Worm (Caenorhabditis elegans) whole organism, dauer: ENCODE results near the gene F11A5.17.

Experiments
- unc-62 ChIP-seq: sonication (generic microtip); optimal IDR thresholded peaks from 2 replicates; lab custom pipeline; 2017; ENCODE audit warnings: missing biosample characterization, missing genetic modification reagents, missing genetic modification characterization

Gene F11A5.17

DNA sequence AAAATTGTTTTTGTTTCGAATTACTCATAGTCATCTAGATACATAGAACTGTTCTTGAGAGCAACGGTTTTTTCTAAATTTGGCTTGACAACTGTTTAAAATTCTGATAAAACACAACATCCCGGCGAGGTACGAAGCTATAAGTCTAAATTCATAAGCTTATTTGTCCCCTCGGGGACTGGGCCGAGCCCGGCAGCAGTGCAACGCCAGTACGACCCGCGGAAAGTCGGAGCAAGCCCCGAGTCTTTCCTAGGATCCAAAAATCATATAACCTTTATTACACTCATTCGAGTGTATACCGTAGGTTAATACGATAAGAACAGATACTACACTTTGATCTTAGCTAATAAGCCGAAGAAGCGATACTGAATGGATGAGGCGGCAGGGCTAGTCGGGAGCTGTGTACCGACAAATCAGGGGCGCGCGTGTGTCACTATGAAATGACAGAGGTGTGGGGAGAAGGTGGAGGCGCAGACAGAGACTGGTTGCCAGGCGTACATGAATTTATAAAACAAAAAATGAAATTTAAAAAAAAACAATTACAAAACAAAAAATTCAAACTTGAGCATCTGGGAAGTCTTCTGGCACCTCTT lies 23.8 kb downstream of the F11A5.17 start:
- no peak for TF ChIP-seq unc-62 (GFP tag; lab: Kevin White, UChicago)

DNA sequence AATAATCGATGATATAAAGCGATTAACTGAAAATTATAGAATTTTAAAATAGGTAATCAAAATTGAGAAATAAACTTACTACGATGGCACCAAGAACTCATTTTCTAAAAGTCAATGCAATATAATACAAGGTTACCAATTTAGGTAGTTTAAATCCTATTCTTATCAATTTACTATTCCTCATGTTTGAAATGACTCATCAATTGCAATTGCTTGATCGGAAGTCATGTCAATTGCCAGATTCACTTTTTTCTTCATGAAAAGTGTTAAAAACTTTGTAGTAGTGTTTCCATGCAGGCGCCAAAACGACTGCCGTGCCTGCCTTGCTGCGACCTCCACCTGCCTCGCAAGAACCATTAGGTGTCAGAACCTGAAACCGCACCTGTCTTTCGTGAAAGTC lies 24.8 kb downstream of the F11A5.17 start, which contains the start of gene F11A5.13:
F11A5.13 (minus strand) TSS at position 101 of the 400 bp plus-strand sequence.
- TF ChIP-seq unc-62 (GFP tag; lab: Kevin White, UChicago) = no peak

DNA sequence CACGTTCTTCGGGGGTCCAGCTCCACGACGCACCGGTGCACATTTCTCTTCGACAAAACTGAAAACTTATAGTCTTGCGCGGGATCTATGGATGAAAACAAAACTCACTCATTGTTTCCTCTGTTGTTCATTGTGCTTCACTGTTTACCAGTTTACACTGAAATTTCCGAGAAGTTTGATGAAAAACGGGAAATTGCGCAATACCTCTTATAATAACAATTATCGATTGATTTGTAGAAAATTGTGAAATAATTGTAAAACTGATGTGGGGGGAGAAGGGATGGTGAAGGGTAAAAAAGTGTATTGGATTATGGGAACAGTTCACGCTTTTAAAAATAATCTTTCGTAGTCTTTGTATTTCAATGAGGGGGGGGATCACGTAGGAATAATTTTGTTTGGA lies 27.6 kb downstream of the F11A5.17 start:
- TF ChIP-seq unc-62 (GFP tag; lab: Kevin White, UChicago) = no peak

DNA sequence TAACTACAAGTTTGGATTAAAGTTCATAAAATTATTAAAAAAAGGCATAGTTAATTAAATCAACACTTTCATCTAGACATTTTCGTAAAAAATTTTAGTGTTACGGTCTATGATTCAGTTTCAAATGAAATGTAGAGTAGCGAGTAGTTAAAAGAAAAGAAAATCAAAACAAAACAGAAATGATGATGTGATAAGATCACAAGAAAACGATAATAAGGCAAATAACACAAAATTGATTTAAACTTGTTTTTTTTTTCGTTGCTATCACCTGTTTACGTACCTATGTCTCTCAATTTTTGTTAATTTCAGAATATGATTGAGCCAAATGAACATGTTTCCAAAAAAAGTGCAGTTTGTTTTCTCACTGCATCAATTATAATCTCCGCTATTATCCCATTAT lies 28.1 kb downstream of the F11A5.17 start, which contains the start of the genes F21H7.2 and F21H7.12:
F21H7.2 (minus strand) TSS at position 101 of the 400 bp plus-strand sequence.
F21H7.12 (plus strand) TSS at position 270 of the 400 bp plus-strand sequence.
- TF ChIP-seq unc-62 (GFP tag; lab: Kevin White, UChicago) = no peak

- no peak for TF ChIP-seq unc-62 (GFP tag; lab: Kevin White, UChicago)
Observed at ce11 chrV:16232180-16232579, 30.4 kb downstream of the F11A5.17 start, which contains the start of gene gst-22. TSS of gene gst-22 (minus strand) at chrV:16232282.

DNA sequence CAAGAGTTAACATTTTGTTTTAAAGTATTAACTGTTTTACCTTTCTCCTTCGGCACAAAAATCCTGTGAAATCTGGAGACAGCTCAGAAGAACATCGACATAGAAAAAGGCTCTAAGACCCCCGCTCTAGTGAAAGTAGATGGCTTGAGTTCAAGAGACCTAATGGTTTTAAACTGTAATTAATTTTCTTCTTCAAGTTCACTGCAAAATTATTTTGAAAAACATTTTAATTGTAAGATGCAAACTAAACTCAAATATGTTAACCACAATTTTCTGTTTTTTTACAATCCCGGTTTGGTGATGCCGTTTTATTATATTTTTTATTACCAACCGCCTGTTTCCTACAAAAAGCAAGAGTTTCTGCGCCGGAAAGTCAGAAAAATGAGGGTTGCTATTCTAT lies 31.8 kb downstream of the F11A5.17 start, which contains the start of gene clec-233:
clec-233 (plus strand) TSS at position 301 of the 400 bp plus-strand sequence.
- TF ChIP-seq unc-62 (GFP tag; lab: Kevin White, UChicago) = no peak

ce11 chrV:16235135-16235534 lies 33.3 kb downstream of the F11A5.17 start, which contains the start of gene F21H7.3:
TSS of gene F21H7.3 (minus strand) at chrV:16235235.
- TF ChIP-seq unc-62 (GFP tag; lab: Kevin White, UChicago) = no peak

- TF ChIP-seq unc-62 (GFP tag; lab: Kevin White, UChicago) = no peak
Observed at ce11 chrV:16235647-16236046, 33.8 kb downstream of the F11A5.17 start, which contains the start of gene srh-98. TSS of gene srh-98 (minus strand) at chrV:16235747.

DNA sequence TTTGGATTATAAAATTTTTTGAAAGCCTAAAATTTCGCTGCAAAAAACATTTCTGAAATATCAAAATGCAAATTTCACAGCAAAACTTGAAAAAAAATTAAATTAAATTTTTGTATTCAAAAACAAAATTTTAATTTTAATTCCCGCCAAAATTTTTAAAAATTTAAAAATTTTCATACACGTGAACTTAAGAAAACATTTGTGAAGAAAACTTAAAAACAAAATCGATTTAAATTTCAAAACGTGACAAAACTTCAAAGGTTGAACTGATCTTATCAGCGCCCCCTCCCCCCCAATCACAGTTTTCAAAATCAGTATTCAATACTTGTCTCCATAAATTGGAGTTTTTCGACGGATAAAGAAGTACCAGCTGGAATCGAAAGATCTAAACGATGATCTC lies 35.4 kb downstream of the F11A5.17 start, which contains the start of gene F21H7.5:
F21H7.5 (plus strand) TSS at position 301 of the 400 bp plus-strand sequence.
- no peak for TF ChIP-seq unc-62 (GFP tag; lab: Kevin White, UChicago)

DNA sequence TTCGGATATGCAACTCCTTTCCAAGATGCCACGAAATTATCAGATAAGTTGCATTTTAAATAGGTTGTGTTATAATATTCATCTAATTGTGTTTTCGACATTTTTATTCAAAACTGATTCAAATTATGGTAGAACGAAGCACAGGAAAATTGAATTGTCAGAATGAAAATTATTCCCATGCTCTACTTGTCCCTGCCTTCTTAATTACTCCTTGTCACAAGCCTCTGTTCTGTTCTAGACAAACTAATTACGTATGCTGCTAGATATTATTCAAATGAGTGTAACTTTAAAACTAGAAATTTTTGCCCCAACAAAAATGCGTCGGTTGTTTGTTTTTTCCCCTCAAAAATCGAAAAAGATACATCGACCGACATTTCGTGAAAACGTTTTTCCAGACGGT lies 42.2 kb downstream of the F11A5.17 start, which contains the start of gene srh-104:
srh-104 (minus strand) TSS at position 101 of the 400 bp plus-strand sequence.
- TF ChIP-seq unc-62 (GFP tag; lab: Kevin White, UChicago) = no peak

- TF ChIP-seq unc-62 (GFP tag; lab: Kevin White, UChicago) = no peak
Observed at ce11 chrV:16246579-16246978, 44.7 kb downstream of the F11A5.17 start, which contains the start of gene srh-95. TSS of gene srh-95 (plus strand) at chrV:16246879.

- no peak for TF ChIP-seq unc-62 (GFP tag; lab: Kevin White, UChicago)
Observed at ce11 chrV:16249105-16249504, 47.3 kb downstream of the F11A5.17 start.
